Worm (Caenorhabditis elegans) whole organism, early embryonic: Measurements from ENCODE around the gene hlh-13.

Experiments
- B0310.2 ChIP-seq: sonication (generic microtip); optimal IDR thresholded peaks from 2 replicates; lab custom pipeline; 2016; ENCODE audit warnings: mild to moderate bottlenecking, missing genetic modification characterization, missing compliant biosample characterization
- F13C5.2 ChIP-seq: sonication (generic microtip); optimal IDR thresholded peaks from 2 replicates; lab custom pipeline; 2017; ENCODE audit warnings: mild to moderate bottlenecking, missing genetic modification characterization, inconsistent platforms, missing compliant biosample characterization
- aly-1 ChIP-seq: sonication (generic microtip); optimal IDR thresholded peaks from 2 replicates; lab custom pipeline; 2016; ENCODE audit warnings: missing genetic modification characterization, missing compliant biosample characterization
- ama-1 ChIP-seq: fragments of 150-350 bp; optimal IDR thresholded peaks from 2 replicates; lab custom pipeline; 2014
- ceh-13 ChIP-seq: fragments of 200-800 bp; sonication (Bioruptor generic); optimal IDR thresholded peaks from 2 replicates; lab custom pipeline; 2018; ENCODE audit warnings: mild to moderate bottlenecking, missing genetic modification characterization, missing compliant biosample characterization
- ceh-36 ChIP-seq: sonication (generic microtip); optimal IDR thresholded peaks from 2 replicates; lab custom pipeline; 2016; ENCODE audit warnings: missing genetic modification characterization, inconsistent platforms, missing compliant biosample characterization
- ets-7 ChIP-seq: sonication (generic microtip); optimal IDR thresholded peaks from 2 replicates; lab custom pipeline; 2016; ENCODE audit warnings: missing genotype, missing genetic modification characterization, missing compliant biosample characterization
- flt-1 ChIP-seq: fragments of 200-800 bp; sonication (Bioruptor generic); IDR thresholded peaks from 2 replicates; pipeline ENCODE4 v1.3.6; 2022; ENCODE audit warnings: missing genetic modification characterization, missing compliant biosample characterization
- hmbx-1 ChIP-seq: sonication (generic microtip); optimal IDR thresholded peaks from 2 replicates; lab custom pipeline; 2016; ENCODE audit warnings: mild to moderate bottlenecking, missing genetic modification characterization, missing compliant biosample characterization
- hmg-4 ChIP-seq: fragments of 200-800 bp; sonication (Bioruptor generic); optimal IDR thresholded peaks from 2 replicates; lab custom pipeline; 2018; ENCODE audit warnings: mild to moderate bottlenecking, missing genetic modification characterization, missing compliant biosample characterization
- hnd-1 ChIP-seq: sonication (generic microtip); optimal IDR thresholded peaks from 2 replicates; lab custom pipeline; 2016; ENCODE audit warnings: missing genetic modification characterization, missing compliant biosample characterization
- pes-1 ChIP-seq: fragments of 200-800 bp; sonication (Bioruptor generic); IDR thresholded peaks from 2 replicates; pipeline ENCODE4 v1.3.6; 2022; ENCODE audit warnings: missing genetic modification reagents, missing genetic modification characterization, missing compliant biosample characterization
- scrt-1 ChIP-seq: fragments of 200-800 bp; sonication (Bioruptor generic); IDR thresholded peaks from 2 replicates; pipeline ENCODE4 v1.3.6; 2022; ENCODE audit warnings: missing genetic modification characterization, missing compliant biosample characterization
- sea-1 ChIP-seq: fragments of 200-800 bp; sonication (Bioruptor generic); conservative IDR thresholded peaks from 2 replicates; pipeline ENCODE4 v1.3.6; 2022; ENCODE audit warnings: missing genetic modification characterization, missing compliant biosample characterization
- tbx-11 ChIP-seq: fragments of 200-800 bp; sonication (Bioruptor generic); IDR thresholded peaks from 2 replicates; pipeline ENCODE4 v1.3.6; 2022; ENCODE audit warnings: missing genetic modification characterization, missing compliant biosample characterization
- tbx-37 ChIP-seq: fragments of 200-800 bp; sonication (Bioruptor generic); conservative IDR thresholded peaks from 2 replicates; pipeline ENCODE4 v1.3.6; 2022; ENCODE audit warnings: missing genetic modification reagents, missing genetic modification characterization, missing compliant biosample characterization
- tra-4 ChIP-seq: sonication (generic microtip); optimal IDR thresholded peaks from 2 replicates; lab custom pipeline; 2017; ENCODE audit warnings: missing genetic modification characterization, missing compliant biosample characterization

hlh-13 gene

ce11 chrX:4216894-4217293 lies 32.2 kb upstream of the hlh-13 start, which contains the start of the genes F20B6.10 and hpk-1:
F20B6.10 (minus strand) TSS chrX:4217196.
hpk-1 (minus strand) TSS chrX:4217290.
- no peak for TF ChIP-seq B0310.2 (tag; lab: Kevin White, UChicago)
- TF ChIP-seq hnd-1 (tag; lab: Kevin White, UChicago): no peak
- TF ChIP-seq tbx-37: no peak
- no peak for TF ChIP-seq tra-4
- TF ChIP-seq F13C5.2 (tag; lab: Kevin White, UChicago): no peak
- TF ChIP-seq ama-1 (lab: Kevin White, UChicago): no peak
- no peak for TF ChIP-seq ets-7 (tag; lab: Kevin White, UChicago)
- TF ChIP-seq hmg-4 (GFP tag; lab: Kevin White, UChicago): no peak
- TF ChIP-seq pes-1: no peak
- TF ChIP-seq ceh-36 (tag; lab: Kevin White, UChicago): no peak
- TF ChIP-seq aly-1 (tag; lab: Kevin White, UChicago): no peak
- no peak for TF ChIP-seq flt-1 (GFP tag; lab: Robert Waterston, UW)
- no peak for TF ChIP-seq scrt-1 (GFP tag; lab: Robert Waterston, UW)
- no peak for TF ChIP-seq hmbx-1 (tag; lab: Kevin White, UChicago)
- no peak for TF ChIP-seq tbx-11 (GFP tag; lab: Robert Waterston, UW)

ce11 chrX:4218174-4218573 lies 30.9 kb upstream of the hlh-13 start, which contains the start of gene W01H2.2:
W01H2.2 (minus strand) TSS chrX:4218458.
- TF ChIP-seq ama-1 (lab: Kevin White, UChicago) (no peak), hmg-4 (GFP tag; lab: Kevin White, UChicago) (no peak), pes-1 (0 out of 2 replicates have a peak, but pooled peaks have one; percentile 7), F13C5.2 (tag; lab: Kevin White, UChicago) (no peak)

- TF ChIP-seq sea-1 (GFP tag; lab: Robert Waterston, UW) (no peak), hmbx-1 (tag; lab: Kevin White, UChicago) (no peak), ceh-13 (GFP tag; lab: Kevin White, UChicago) (no peak), F13C5.2 (tag; lab: Kevin White, UChicago) (no peak), scrt-1 (GFP tag; lab: Robert Waterston, UW) (no peak), ama-1 (lab: Kevin White, UChicago) (no peak), tbx-37 (no peak), hmg-4 (GFP tag; lab: Kevin White, UChicago) (no peak), ceh-36 (tag; lab: Kevin White, UChicago) (no peak), tra-4 (no peak), pes-1 (no peak), tbx-11 (GFP tag; lab: Robert Waterston, UW) (no peak), flt-1 (GFP tag; lab: Robert Waterston, UW) (no peak), B0310.2 (tag; lab: Kevin White, UChicago) (no peak)
Observed at ce11 chrX:4219487-4219886, 29.6 kb upstream of the hlh-13 start.

- TF ChIP-seq ceh-13 (GFP tag; lab: Kevin White, UChicago): no peak
- TF ChIP-seq tbx-37: no peak; the same call in 1 of the 2 replicates
- TF ChIP-seq flt-1 (GFP tag; lab: Robert Waterston, UW): no peak
- no peak for TF ChIP-seq B0310.2 (tag; lab: Kevin White, UChicago)
- TF ChIP-seq ets-7 (tag; lab: Kevin White, UChicago): no peak
- no peak for TF ChIP-seq hmg-4 (GFP tag; lab: Kevin White, UChicago)
- TF ChIP-seq scrt-1 (GFP tag; lab: Robert Waterston, UW): no peak
- no peak for TF ChIP-seq pes-1
- TF ChIP-seq hmbx-1 (tag; lab: Kevin White, UChicago): no peak
- TF ChIP-seq ama-1 (lab: Kevin White, UChicago): no peak
- no peak for TF ChIP-seq tbx-11 (GFP tag; lab: Robert Waterston, UW)
- no peak for TF ChIP-seq ceh-36 (tag; lab: Kevin White, UChicago)
- no peak for TF ChIP-seq aly-1 (tag; lab: Kevin White, UChicago)
- no peak for TF ChIP-seq tra-4
- no peak for TF ChIP-seq F13C5.2 (tag; lab: Kevin White, UChicago)
Observed at ce11 chrX:4222200-4222599, 26.8 kb upstream of the hlh-13 start.

ce11 chrX:4222779-4223387 lies 26.2 kb upstream of the hlh-13 start:
- TF ChIP-seq sea-1 (GFP tag; lab: Robert Waterston, UW) (no peak), flt-1 (GFP tag; lab: Robert Waterston, UW) (no peak), F13C5.2 (tag; lab: Kevin White, UChicago) (no peak), hnd-1 (tag; lab: Kevin White, UChicago) (no peak), scrt-1 (GFP tag; lab: Robert Waterston, UW) (no peak), ceh-13 (GFP tag; lab: Kevin White, UChicago) (no peak), ets-7 (tag; lab: Kevin White, UChicago) (no peak), aly-1 (tag; lab: Kevin White, UChicago) (no peak), hmbx-1 (tag; lab: Kevin White, UChicago) (no peak), tra-4 (no peak), ama-1 (lab: Kevin White, UChicago) (no peak), B0310.2 (tag; lab: Kevin White, UChicago) (peak; percentile 37), hmg-4 (GFP tag; lab: Kevin White, UChicago) (no peak), pes-1 (0 out of 2 replicates have a peak, but pooled peaks have one; percentile 24)

ce11 chrX:4235752-4236151 lies 13.3 kb upstream of the hlh-13 start, which contains the start of gene rab-37:
rab-37 (minus strand) TSS chrX:4235852.
- no peak for TF ChIP-seq aly-1 (tag; lab: Kevin White, UChicago)
- no peak for TF ChIP-seq scrt-1 (GFP tag; lab: Robert Waterston, UW)
- no peak for TF ChIP-seq tbx-11 (GFP tag; lab: Robert Waterston, UW)
- TF ChIP-seq tbx-37: no peak
- TF ChIP-seq flt-1 (GFP tag; lab: Robert Waterston, UW): no peak
- no peak for TF ChIP-seq ama-1 (lab: Kevin White, UChicago)
- no peak for TF ChIP-seq hmbx-1 (tag; lab: Kevin White, UChicago)
- no peak for TF ChIP-seq tra-4

- TF ChIP-seq ceh-13 (GFP tag; lab: Kevin White, UChicago) (no peak), hmbx-1 (tag; lab: Kevin White, UChicago) (no peak), ets-7 (tag; lab: Kevin White, UChicago) (no peak), tra-4 (no peak), pes-1 (no peak), B0310.2 (tag; lab: Kevin White, UChicago) (no peak), hmg-4 (GFP tag; lab: Kevin White, UChicago) (no peak), ama-1 (lab: Kevin White, UChicago) (no peak), sea-1 (GFP tag; lab: Robert Waterston, UW) (no peak), hnd-1 (tag; lab: Kevin White, UChicago) (no peak), tbx-37 (no peak), scrt-1 (GFP tag; lab: Robert Waterston, UW) (no peak), flt-1 (GFP tag; lab: Robert Waterston, UW) (no peak), ceh-36 (tag; lab: Kevin White, UChicago) (no peak), tbx-11 (GFP tag; lab: Robert Waterston, UW) (no peak), F13C5.2 (tag; lab: Kevin White, UChicago) (no peak)
Observed at ce11 chrX:4238971-4239370, 10.1 kb upstream of the hlh-13 start.
